Worm (Caenorhabditis elegans) whole organism, L4 larva: ENCODE results near the gene nlp-68.

Source experiments
- D1046.2 ChIP-seq: fragments of 200-800 bp; sonication (Bioruptor generic); IDR thresholded peaks from 2 replicates; pipeline ENCODE4 v1.3.6; 2022; ENCODE audit warnings: missing genetic modification characterization, missing compliant biosample characterization
- F44E2.7 ChIP-seq: fragments of 200-800 bp; sonication (Bioruptor generic); IDR thresholded peaks from 2 replicates; pipeline ENCODE4 v2.1.2; 2022; ENCODE audit warnings: missing genetic modification characterization, missing compliant biosample characterization
- T20F7.1 ChIP-seq: fragments of 200-800 bp; sonication (Bioruptor generic); optimal IDR thresholded peaks from 2 replicates; lab custom pipeline; 2018; ENCODE audit warnings: mild to moderate bottlenecking, missing genetic modification characterization, missing compliant biosample characterization
- Y5F2A.4 ChIP-seq: fragments of 200-800 bp; sonication (Bioruptor generic); optimal IDR thresholded peaks from 2 replicates; lab custom pipeline; 2018; ENCODE audit warnings: mild to moderate bottlenecking, missing genetic modification characterization, missing compliant biosample characterization
- ZK337.2 ChIP-seq: fragments of 200-800 bp; sonication (Bioruptor generic); IDR thresholded peaks from 2 replicates; pipeline ENCODE4 v1.3.6; 2022; ENCODE audit warnings: missing genetic modification reagents, missing genetic modification characterization, missing compliant biosample characterization
- ZK546.5 ChIP-seq, 2 experiments: sonication (generic microtip); optimal IDR thresholded peaks; 2 replicates each; lab custom pipeline; 2017; ENCODE audit warnings: missing biosample characterization in 2 of 2, missing genetic modification characterization in 2 of 2
- aha-1 ChIP-seq: fragments of 150-350 bp; peaks from one replicate; lab custom pipeline; 2014; ENCODE audit warnings: missing biosample characterization, missing genetic modification characterization
- aly-2 ChIP-seq: sonication (generic microtip); optimal IDR thresholded peaks from 2 replicates; lab custom pipeline; 2018; ENCODE audit warnings: missing biosample characterization, missing genetic modification characterization
- ama-1 ChIP-seq: fragments of 150-350 bp; optimal IDR thresholded peaks from 2 replicates; lab custom pipeline; 2014; ENCODE audit warnings: inconsistent platforms, mixed read lengths
- arid-1 ChIP-seq: fragments of 200-800 bp; sonication (Bioruptor generic); conservative IDR thresholded peaks from 2 replicates; pipeline ENCODE4 v1.3.6; 2022; ENCODE audit warnings: missing genetic modification reagents, missing genetic modification characterization, missing compliant biosample characterization
- attf-4 ChIP-seq: sonication (generic microtip); optimal IDR thresholded peaks from 3 replicates; lab custom pipeline; 2017; ENCODE audit warnings: missing biosample characterization, missing genetic modification characterization
- ceh-32 ChIP-seq: sonication (generic microtip); optimal IDR thresholded peaks from 2 replicates; lab custom pipeline; 2016; ENCODE audit warnings: mild to moderate bottlenecking, missing genetic modification characterization, missing compliant biosample characterization; ENCODE audit not compliant: poor library complexity
- ceh-62 ChIP-seq: sonication (generic microtip); optimal IDR thresholded peaks from 2 replicates; lab custom pipeline; 2017; ENCODE audit warnings: missing biosample characterization, missing genetic modification characterization
- ctbp-1 ChIP-seq: fragments of 200-800 bp; sonication (Bioruptor generic); IDR thresholded peaks from 2 replicates; pipeline ENCODE4 v1.3.6; 2022; ENCODE audit warnings: missing genetic modification reagents, missing genetic modification characterization, missing compliant biosample characterization
- daf-16 ChIP-seq, 3 experiments: sonication (generic microtip); optimal IDR thresholded peaks; 2 replicates each; lab custom pipeline; 2016 to 2017; ENCODE audit warnings: missing genetic modification characterization in 3 of 3, missing genetic modification reagents in 3 of 3, mild to moderate bottlenecking in 2 of 3, missing compliant biosample characterization in 2 of 3, missing biosample characterization in 1 of 3, moderate library complexity in 1 of 3
- daf-19 ChIP-seq: fragments of 200-800 bp; sonication (Bioruptor generic); conservative IDR thresholded peaks from 2 replicates; pipeline ENCODE4 v1.3.6; 2022; ENCODE audit warnings: missing genetic modification characterization, missing compliant biosample characterization
- dmd-6 ChIP-seq: fragments of 200-800 bp; sonication (Bioruptor generic); IDR thresholded peaks from 2 replicates; pipeline ENCODE4 v1.3.6; 2022; ENCODE audit warnings: missing genetic modification reagents, missing genetic modification characterization, missing compliant biosample characterization
- dmd-9 ChIP-seq: fragments of 200-800 bp; sonication (Bioruptor generic); IDR thresholded peaks from 2 replicates; pipeline ENCODE4 v1.3.6; 2022; ENCODE audit warnings: missing genetic modification reagents, missing genetic modification characterization, missing compliant biosample characterization
- dpl-1 ChIP-seq: fragments of 150-350 bp; optimal IDR thresholded peaks from 2 replicates; lab custom pipeline; 2014; ENCODE audit warnings: missing biosample characterization, missing genetic modification reagents, missing genetic modification characterization
- fkh-10 ChIP-seq: fragments of 150-350 bp; optimal IDR thresholded peaks from 2 replicates; lab custom pipeline; 2014; ENCODE audit warnings: missing biosample characterization, missing genetic modification reagents, missing genetic modification characterization
- gei-8 ChIP-seq: fragments of 200-800 bp; sonication (Bioruptor generic); optimal IDR thresholded peaks from 2 replicates; lab custom pipeline; 2018; ENCODE audit warnings: mild to moderate bottlenecking, missing genetic modification characterization, missing compliant biosample characterization
- hlh-30 ChIP-seq: sonication (generic microtip); optimal IDR thresholded peaks from 2 replicates; lab custom pipeline; 2017; ENCODE audit warnings: antibody characterized with exemption, mild to moderate bottlenecking, missing genetic modification characterization, missing compliant biosample characterization; ENCODE audit not compliant: insufficient read depth
- lim-7 ChIP-seq: fragments of 200-800 bp; sonication (Bioruptor generic); IDR thresholded peaks from 2 replicates; pipeline ENCODE4 v1.3.6; 2022; ENCODE audit warnings: missing genetic modification characterization, missing compliant biosample characterization
- lin-15B ChIP-seq: fragments of 150-350 bp; sonication (generic microtip); optimal IDR thresholded peaks from 3 replicates; lab custom pipeline; 2014; ENCODE audit warnings: missing biosample characterization, missing genetic modification characterization
- lin-39 ChIP-seq: fragments of 150-350 bp; optimal IDR thresholded peaks from 2 replicates; lab custom pipeline; 2014; ENCODE audit warnings: missing biosample characterization, missing genetic modification reagents, missing genetic modification characterization
- lsy-2 ChIP-seq, 2 experiments: fragments of 150-350 bp in 1 of 2; sonication (generic microtip) in 1 of 2; optimal IDR thresholded peaks; 2 replicates each; lab custom pipeline; 2014 to 2017; ENCODE audit warnings: missing biosample characterization in 2 of 2, missing genetic modification characterization in 2 of 2
- madf-5 ChIP-seq, 2 experiments: fragments of 200-800 bp; sonication (Bioruptor generic); IDR thresholded peaks; 2 replicates each; pipeline ENCODE4 v1.3.6; 2022; ENCODE audit warnings: missing compliant biosample characterization in 2 of 2, missing genetic modification characterization in 2 of 2
- madf-9 ChIP-seq: fragments of 200-800 bp; sonication (Bioruptor generic); conservative IDR thresholded peaks from 2 replicates; pipeline ENCODE4 v1.3.6; 2022; ENCODE audit warnings: missing genetic modification reagents, missing genetic modification characterization, missing compliant biosample characterization
- mdl-1 ChIP-seq, 2 experiments: fragments of 150-350 bp in 1 of 2; sonication (generic microtip) in 1 of 2; optimal IDR thresholded peaks; 2 replicates each; lab custom pipeline; 2014 to 2017; ENCODE audit warnings: missing biosample characterization in 2 of 2, missing genetic modification characterization in 2 of 2
- mep-1 ChIP-seq: fragments of 150-350 bp; sonication (generic microtip); optimal IDR thresholded peaks from 3 replicates; lab custom pipeline; 2014; ENCODE audit warnings: missing biosample characterization, missing genetic modification characterization
- mes-2 ChIP-seq: sonication (generic microtip); optimal IDR thresholded peaks from 2 replicates; lab custom pipeline; 2016; ENCODE audit warnings: missing genotype, mild to moderate bottlenecking, missing genetic modification characterization, missing compliant biosample characterization; ENCODE audit not compliant: poor library complexity, severe bottlenecking
- mxl-2 ChIP-seq: fragments of 200-800 bp; sonication (Bioruptor generic); conservative IDR thresholded peaks from 2 replicates; pipeline ENCODE4 v1.3.6; 2022; ENCODE audit warnings: missing genetic modification reagents, missing genetic modification characterization, missing compliant biosample characterization
- nhr-102 ChIP-seq: sonication (generic microtip); optimal IDR thresholded peaks from 2 replicates; lab custom pipeline; 2016; ENCODE audit warnings: mild to moderate bottlenecking, missing genetic modification characterization, moderate library complexity, missing compliant biosample characterization
- nhr-111 ChIP-seq: fragments of 200-800 bp; sonication (Bioruptor generic); optimal IDR thresholded peaks from 2 replicates; lab custom pipeline; 2018; ENCODE audit warnings: mild to moderate bottlenecking, missing genetic modification characterization, missing compliant biosample characterization
- nhr-237 ChIP-seq: sonication (generic microtip); optimal IDR thresholded peaks from 2 replicates; lab custom pipeline; 2017; ENCODE audit warnings: missing biosample characterization, missing genetic modification characterization
- nhr-25 ChIP-seq: sonication (generic microtip); optimal IDR thresholded peaks from 2 replicates; lab custom pipeline; 2017; ENCODE audit warnings: missing genetic modification characterization, mild to moderate bottlenecking, missing compliant biosample characterization, antibody characterized with exemption, moderate library complexity, borderline replicate concordance; ENCODE audit not compliant: insufficient read depth
- nhr-41 ChIP-seq: fragments of 200-800 bp; sonication (Bioruptor generic); IDR thresholded peaks from 2 replicates; pipeline ENCODE4 v1.3.6; 2022; ENCODE audit warnings: missing genetic modification reagents, missing genetic modification characterization, missing compliant biosample characterization
- nhr-48 ChIP-seq: sonication (generic microtip); optimal IDR thresholded peaks from 2 replicates; lab custom pipeline; 2016; ENCODE audit warnings: mild to moderate bottlenecking, missing genetic modification characterization, missing compliant biosample characterization
- nhr-77 ChIP-seq: fragments of 150-350 bp; optimal IDR thresholded peaks from 2 replicates; lab custom pipeline; 2014; ENCODE audit warnings: missing biosample characterization, missing genetic modification characterization
- php-3 ChIP-seq: fragments of 200-800 bp; sonication (Bioruptor generic); IDR thresholded peaks from 2 replicates; pipeline ENCODE4 v1.3.6; 2022; ENCODE audit warnings: missing genetic modification reagents, missing genetic modification characterization, missing compliant biosample characterization
- rbr-2 ChIP-seq: sonication (generic microtip); optimal IDR thresholded peaks from 2 replicates; lab custom pipeline; 2016; ENCODE audit warnings: missing genotype, missing genetic modification characterization, missing compliant biosample characterization
- saeg-2 ChIP-seq: fragments of 200-800 bp; sonication (Bioruptor generic); IDR thresholded peaks from 2 replicates; pipeline ENCODE4 v1.3.6; 2022; ENCODE audit warnings: missing genetic modification reagents, missing genetic modification characterization, missing compliant biosample characterization
- snpc-4 ChIP-seq: fragments of 150-350 bp; optimal IDR thresholded peaks from 2 replicates; lab custom pipeline; 2014; ENCODE audit warnings: missing biosample characterization, missing genetic modification characterization
- spr-1 ChIP-seq: sonication (generic microtip); optimal IDR thresholded peaks from 2 replicates; lab custom pipeline; 2016; ENCODE audit warnings: mild to moderate bottlenecking, missing genetic modification characterization, missing compliant biosample characterization
- spr-3 ChIP-seq: fragments of 200-800 bp; sonication (Bioruptor generic); optimal IDR thresholded peaks from 2 replicates; lab custom pipeline; 2018; ENCODE audit warnings: mild to moderate bottlenecking, missing genetic modification characterization, missing compliant biosample characterization
- tag-97 ChIP-seq: fragments of 200-800 bp; sonication (Bioruptor generic); IDR thresholded peaks from 2 replicates; pipeline ENCODE4 v1.3.6; 2022; ENCODE audit warnings: missing genetic modification characterization, missing compliant biosample characterization
- tra-1 ChIP-seq: fragments of 200-800 bp; sonication (Bioruptor generic); IDR thresholded peaks from 2 replicates; pipeline ENCODE4 v1.3.6; 2022; ENCODE audit warnings: missing genetic modification reagents, missing genetic modification characterization, missing compliant biosample characterization
- unc-130 ChIP-seq: sonication (generic microtip); optimal IDR thresholded peaks from 2 replicates; lab custom pipeline; 2016; ENCODE audit warnings: missing genetic modification reagents, missing genetic modification characterization, missing compliant biosample characterization
- unc-62 ChIP-seq, 3 experiments: fragments of 150-350 bp in 1 of 3; sonication (generic microtip); optimal IDR thresholded peaks in 2 of 3; peaks in 1 of 3; 1 replicate in 1 of 3; 2 replicates in 2 of 3; lab custom pipeline; 2014 to 2017; ENCODE audit warnings: missing biosample characterization in 3 of 3, missing genetic modification characterization in 3 of 3, missing genetic modification reagents in 3 of 3, missing genotype in 1 of 3
- zag-1 ChIP-seq: fragments of 150-350 bp; optimal IDR thresholded peaks from 2 replicates; lab custom pipeline; 2014; ENCODE audit warnings: missing biosample characterization, missing genetic modification characterization
- zfp-3 ChIP-seq: fragments of 200-800 bp; sonication (Bioruptor generic); conservative IDR thresholded peaks from 2 replicates; pipeline ENCODE4 v1.3.6; 2022; ENCODE audit warnings: missing genetic modification reagents, missing genetic modification characterization, missing compliant biosample characterization

The nlp-68 gene

ce11 chrIII:10505182-10505581 lies 33.8 kb downstream of the nlp-68 start, which contains the start of the genes taf-11.3 and urm-1:
Gene taf-11.3, minus strand, starts transcription at chrIII:10505250.
Gene urm-1, plus strand, starts transcription at chrIII:10505480.
- no peak for TF ChIP-seq daf-16 (GFP tag; optimal IDR thresholded peaks at IDR 0.05; lab: Kevin White, UChicago)
- TF ChIP-seq daf-16 (tag; optimal IDR thresholded peaks at IDR 0.05; lab: Kevin White, UChicago): peak; percentile 40
- TF ChIP-seq nhr-41 (GFP tag; lab: Robert Waterston, UW): no peak
- TF ChIP-seq ceh-62: no peak
- no peak for TF ChIP-seq ZK337.2
- peak; percentile 35 for TF ChIP-seq unc-130 (GFP tag; lab: Kevin White, UChicago)
- no peak for TF ChIP-seq attf-4 (tag; lab: Kevin White, UChicago)
- TF ChIP-seq dmd-9 (GFP tag; lab: Robert Waterston, UW): no peak
- TF ChIP-seq ceh-32 (tag; lab: Kevin White, UChicago): no peak
- TF ChIP-seq nhr-237 (tag; lab: Kevin White, UChicago): no peak
- TF ChIP-seq lin-15B: peak; percentile 37
- no peak for TF ChIP-seq fkh-10 (GFP tag; lab: Kevin White, UChicago)
- TF ChIP-seq tra-1: no peak
- TF ChIP-seq F44E2.7 (GFP tag; lab: Robert Waterston, UW): no peak
- 0 out of 2 replicates have a peak, but pooled peaks have one; percentile 30 for TF ChIP-seq arid-1 (GFP tag; lab: Robert Waterston, UW)
- no peak for TF ChIP-seq spr-1 (tag; lab: Kevin White, UChicago)
- peak in 1 of 2 experiments; percentile 84 for TF ChIP-seq unc-62 (GFP tag; optimal IDR thresholded peaks at IDR 0.05 in 1 of 2; lab: Kevin White, UChicago)
- TF ChIP-seq unc-62 (tag; optimal IDR thresholded peaks at IDR 0.05; lab: Kevin White, UChicago): no peak
- no peak for TF ChIP-seq nhr-111 (GFP tag; lab: Kevin White, UChicago)
- TF ChIP-seq spr-3: no peak
- no peak for TF ChIP-seq mdl-1 (tag; optimal IDR thresholded peaks at IDR 0.05; lab: Kevin White, UChicago)
- no peak for TF ChIP-seq ama-1 (lab: Kevin White, UChicago)
- no peak for TF ChIP-seq nhr-48 (tag; lab: Kevin White, UChicago)
- TF ChIP-seq zag-1 (tag; lab: Kevin White, UChicago): no peak
- TF ChIP-seq lim-7: no peak
- peak; percentile 94 for TF ChIP-seq mes-2 (tag; lab: Kevin White, UChicago)
- no peak for TF ChIP-seq php-3 (GFP tag; lab: Robert Waterston, UW)
- peak; percentile 83 for TF ChIP-seq dpl-1 (GFP tag; lab: Kevin White, UChicago)
- peak; percentile 32 for TF ChIP-seq rbr-2
- no peak for TF ChIP-seq aly-2
- no peak for TF ChIP-seq tag-97 (GFP tag; lab: Robert Waterston, UW)
- TF ChIP-seq saeg-2 (GFP tag; lab: Robert Waterston, UW): no peak
- peak; percentile 30 for TF ChIP-seq hlh-30 (tag; lab: Kevin White, UChicago)
- TF ChIP-seq aha-1 (tag; lab: Kevin White, UChicago): peak; percentile 50
- TF ChIP-seq Y5F2A.4: no peak
- no peak for TF ChIP-seq nhr-25 (tag; lab: Kevin White, UChicago)
- TF ChIP-seq lin-39 (tag; lab: Kevin White, UChicago): no peak
- TF ChIP-seq ZK546.5 (tag; optimal IDR thresholded peaks at IDR 0.05; lab: Kevin White, UChicago): no peak
- no peak for TF ChIP-seq T20F7.1 (GFP tag; lab: Kevin White, UChicago)
- no peak for TF ChIP-seq madf-9 (GFP tag; lab: Robert Waterston, UW)
- no peak for TF ChIP-seq snpc-4 (tag; lab: Kevin White, UChicago)
- peak; percentile 10 for TF ChIP-seq nhr-102
- TF ChIP-seq daf-19 (GFP tag; lab: Robert Waterston, UW): no peak
- TF ChIP-seq gei-8 (GFP tag; lab: Kevin White, UChicago): no peak
- peak; percentile 79 for TF ChIP-seq mep-1 (tag; lab: Kevin White, UChicago)
- no peak for TF ChIP-seq D1046.2 (GFP tag; lab: Robert Waterston, UW)
- TF ChIP-seq ctbp-1 (GFP tag; lab: Robert Waterston, UW): no peak
- TF ChIP-seq lsy-2 (tag; optimal IDR thresholded peaks at IDR 0.05; lab: Kevin White, UChicago): peak in 1 of 2 experiments; percentile 93
- no peak for TF ChIP-seq madf-5 (GFP tag; IDR thresholded peaks at IDR 0.05; lab: Robert Waterston, UW)
- TF ChIP-seq mxl-2 (GFP tag; lab: Robert Waterston, UW): no peak
- TF ChIP-seq dmd-6 (GFP tag; lab: Robert Waterston, UW): no peak
- TF ChIP-seq zfp-3 (GFP tag; lab: Robert Waterston, UW): no peak
- TF ChIP-seq nhr-77 (tag; lab: Kevin White, UChicago): peak; percentile 70
